Worm (Caenorhabditis elegans) whole organism, L3 larva: ENCODE results near the gene spp-18.

Source experiments
- ama-1 ChIP-seq: fragments of 150-350 bp; optimal IDR thresholded peaks from 2 replicates; lab custom pipeline; 2018
- ceh-82 ChIP-seq: fragments of 150-350 bp; optimal IDR thresholded peaks from 2 replicates; lab custom pipeline; 2014; ENCODE audit warnings: missing biosample characterization, missing genetic modification characterization
- elt-1 ChIP-seq: fragments of 150-350 bp; optimal IDR thresholded peaks from 2 replicates; lab custom pipeline; 2014; ENCODE audit warnings: missing biosample characterization, missing genetic modification characterization
- elt-3 ChIP-seq, 3 experiments: fragments of 150-350 bp in 1 of 3; sonication (generic microtip) in 2 of 3; optimal IDR thresholded peaks; 2 replicates in 2 of 3; 4 replicates in 1 of 3; lab custom pipeline; 2014 to 2017; ENCODE audit warnings: missing biosample characterization in 3 of 3, missing genetic modification characterization in 3 of 3
- fos-1 ChIP-seq: fragments of 150-350 bp; optimal IDR thresholded peaks from 2 replicates; lab custom pipeline; 2014; ENCODE audit warnings: missing biosample characterization, missing genetic modification characterization
- lsy-12 ChIP-seq: sonication (generic microtip); optimal IDR thresholded peaks from 2 replicates; lab custom pipeline; 2016; ENCODE audit warnings: mild to moderate bottlenecking, missing genetic modification characterization, missing compliant biosample characterization
- nhr-11 ChIP-seq: fragments of 150-350 bp; optimal IDR thresholded peaks from 2 replicates; lab custom pipeline; 2014; ENCODE audit warnings: missing biosample characterization, missing genetic modification characterization
- nhr-12 ChIP-seq: fragments of 150-350 bp; optimal IDR thresholded peaks from 2 replicates; lab custom pipeline; 2014; ENCODE audit warnings: missing biosample characterization, missing genetic modification characterization
- snpc-4 ChIP-seq: fragments of 150-350 bp; optimal IDR thresholded peaks from 2 replicates; lab custom pipeline; 2014; ENCODE audit warnings: missing biosample characterization, missing genetic modification characterization
- zag-1 ChIP-seq: fragments of 150-350 bp; optimal IDR thresholded peaks from 2 replicates; lab custom pipeline; 2014; ENCODE audit warnings: missing biosample characterization, missing genetic modification characterization
- ztf-11 ChIP-seq: fragments of 150-350 bp; optimal IDR thresholded peaks from 2 replicates; lab custom pipeline; 2014; ENCODE audit warnings: missing biosample characterization, missing genetic modification characterization

- TF ChIP-seq ceh-82 (tag; lab: Kevin White, UChicago), result no peak
- TF ChIP-seq elt-3 (tag; optimal IDR thresholded peaks at IDR 0.05; lab: Kevin White, UChicago), result no peak
- no peak for TF ChIP-seq lsy-12
- no peak for TF ChIP-seq snpc-4
- no peak for TF ChIP-seq elt-1 (tag; lab: Kevin White, UChicago)
- no peak for TF ChIP-seq zag-1 (tag; lab: Kevin White, UChicago)
- TF ChIP-seq nhr-12 (tag; lab: Kevin White, UChicago), result no peak
- TF ChIP-seq fos-1 (tag; lab: Kevin White, UChicago), result no peak
- no peak for TF ChIP-seq ztf-11 (tag; lab: Kevin White, UChicago)
- TF ChIP-seq ama-1, result no peak
- no peak for TF ChIP-seq nhr-11
These were observed 31.5 kb downstream of the spp-18 start, which contains the start of gene W09C2.10 for ce11 chrIV:9624977-9625376.
